Worm (Caenorhabditis elegans) whole organism, young adult: ENCODE results near the gene asb-1.

ENCODE experiments used
- B0261.1 ChIP-seq: sonication (generic microtip); optimal IDR thresholded peaks from 2 replicates; lab custom pipeline; 2016; ENCODE audit warnings: mild to moderate bottlenecking, missing genetic modification characterization, moderate library complexity, missing compliant biosample characterization
- B0336.3 ChIP-seq: fragments of 200-800 bp; sonication (Bioruptor generic); IDR thresholded peaks from 2 replicates; pipeline ENCODE4 v1.3.6; 2022; ENCODE audit warnings: missing genetic modification characterization, missing compliant biosample characterization
- C06A6.2 ChIP-seq: fragments of 200-800 bp; sonication (Bioruptor generic); conservative IDR thresholded peaks from 2 replicates; pipeline ENCODE4 v1.3.6; 2022; ENCODE audit warnings: missing genetic modification characterization, missing compliant biosample characterization
- C17E4.6 ChIP-seq: fragments of 200-800 bp; sonication (Bioruptor generic); IDR thresholded peaks from 2 replicates; pipeline ENCODE4 v1.3.6; 2022; ENCODE audit warnings: missing genetic modification reagents, missing genetic modification characterization, missing compliant biosample characterization
- F22D6.2 ChIP-seq: sonication (generic microtip); optimal IDR thresholded peaks from 2 replicates; lab custom pipeline; 2016; ENCODE audit warnings: mild to moderate bottlenecking, missing genetic modification characterization, missing compliant biosample characterization
- F39B2.1 ChIP-seq: fragments of 200-800 bp; sonication (Bioruptor generic); IDR thresholded peaks from 2 replicates; pipeline ENCODE4 v1.3.6; 2022; ENCODE audit warnings: missing genetic modification reagents, missing genetic modification characterization, missing compliant biosample characterization
- F55B11.4 ChIP-seq: sonication (generic microtip); optimal IDR thresholded peaks from 2 replicates; lab custom pipeline; 2016; ENCODE audit warnings: missing compliant biosample characterization, missing genetic modification characterization, borderline replicate concordance; ENCODE audit not compliant: insufficient read depth
- K11D2.4 ChIP-seq: fragments of 200-800 bp; sonication (Bioruptor generic); IDR thresholded peaks from 2 replicates; pipeline ENCODE4 v1.3.6; 2022; ENCODE audit warnings: missing genetic modification reagents, missing genetic modification characterization, missing compliant biosample characterization
- T07F8.4 ChIP-seq: sonication (generic microtip); optimal IDR thresholded peaks from 2 replicates; lab custom pipeline; 2016; ENCODE audit warnings: mild to moderate bottlenecking, missing genetic modification characterization, moderate library complexity, missing compliant biosample characterization
- Y53F4B.3 ChIP-seq: fragments of 200-800 bp; sonication (Bioruptor generic); IDR thresholded peaks from 2 replicates; pipeline ENCODE4 v1.3.6; 2022; ENCODE audit warnings: missing genetic modification reagents, missing genetic modification characterization, missing compliant biosample characterization
- Y95B8A.8 ChIP-seq: fragments of 200-800 bp; sonication (Bioruptor generic); IDR thresholded peaks from 2 replicates; pipeline ENCODE4 v1.3.6; 2022; ENCODE audit warnings: missing genetic modification reagents, missing genetic modification characterization, missing compliant biosample characterization
- ama-1 ChIP-seq, 3 experiments: fragments of 150-350 bp in 1 of 3; sonication (generic microtip) in 2 of 3; optimal IDR thresholded peaks; 2 replicates each; lab custom pipeline; 2014 to 2018; ENCODE audit warnings: missing biosample characterization in 2 of 3, missing genetic modification characterization in 2 of 3, missing genetic modification reagents in 2 of 3
- aptf-3 ChIP-seq: fragments of 200-800 bp; sonication (Bioruptor generic); IDR thresholded peaks from 2 replicates; pipeline ENCODE4 v1.3.6; 2022; ENCODE audit warnings: missing genetic modification characterization, missing compliant biosample characterization
- attf-3 ChIP-seq: fragments of 200-800 bp; sonication (Bioruptor generic); conservative IDR thresholded peaks from 2 replicates; pipeline ENCODE4 v1.3.6; 2022; ENCODE audit warnings: missing genetic modification reagents, missing genetic modification characterization, missing compliant biosample characterization
- attf-5 ChIP-seq: fragments of 200-800 bp; sonication (Bioruptor generic); optimal IDR thresholded peaks from 2 replicates; lab custom pipeline; 2018; ENCODE audit warnings: mild to moderate bottlenecking, missing genetic modification characterization, missing compliant biosample characterization
- attf-6 ChIP-seq: fragments of 200-800 bp; sonication (Bioruptor generic); IDR thresholded peaks from 2 replicates; pipeline ENCODE4 v1.3.6; 2022; ENCODE audit warnings: missing genetic modification reagents, missing genetic modification characterization, missing compliant biosample characterization
- bed-1 ChIP-seq: fragments of 200-800 bp; sonication (Bioruptor generic); IDR thresholded peaks from 2 replicates; pipeline ENCODE4 v1.3.6; 2022; ENCODE audit warnings: missing genetic modification reagents, missing genetic modification characterization, missing compliant biosample characterization
- bed-2 ChIP-seq: fragments of 200-800 bp; sonication (Bioruptor generic); IDR thresholded peaks from 2 replicates; pipeline ENCODE4 v1.3.6; 2022; ENCODE audit warnings: missing genetic modification reagents, missing genetic modification characterization, missing compliant biosample characterization
- ceh-58 ChIP-seq: fragments of 200-800 bp; sonication (Bioruptor generic); IDR thresholded peaks from 2 replicates; pipeline ENCODE4 v1.3.6; 2022; ENCODE audit warnings: missing genetic modification characterization, missing compliant biosample characterization
- ceh-91 ChIP-seq: fragments of 200-800 bp; sonication (Bioruptor generic); IDR thresholded peaks from 2 replicates; pipeline ENCODE4 v1.3.6; 2022; ENCODE audit warnings: missing genetic modification reagents, missing genetic modification characterization, missing compliant biosample characterization
- chd-7 ChIP-seq: sonication (generic microtip); optimal IDR thresholded peaks from 2 replicates; lab custom pipeline; 2016; ENCODE audit warnings: mild to moderate bottlenecking, missing genetic modification characterization, moderate library complexity, missing compliant biosample characterization
- dpff-1 ChIP-seq: sonication (generic microtip); optimal IDR thresholded peaks from 2 replicates; lab custom pipeline; 2017; ENCODE audit warnings: mild to moderate bottlenecking, missing genetic modification characterization, missing compliant biosample characterization
- ekl-4 ChIP-seq: fragments of 200-800 bp; sonication (Bioruptor generic); IDR thresholded peaks from 2 replicates; pipeline ENCODE4 v1.3.6; 2022; ENCODE audit warnings: missing genetic modification reagents, missing genetic modification characterization, missing compliant biosample characterization
- ets-4 ChIP-seq: fragments of 200-800 bp; sonication (Bioruptor generic); optimal IDR thresholded peaks from 2 replicates; lab custom pipeline; 2018; ENCODE audit warnings: mild to moderate bottlenecking, missing genetic modification characterization, missing compliant biosample characterization
- hlh-12 ChIP-seq: sonication (generic microtip); optimal IDR thresholded peaks from 2 replicates; lab custom pipeline; 2016; ENCODE audit warnings: missing genetic modification characterization, missing compliant biosample characterization
- hmg-1.2 ChIP-seq: fragments of 200-800 bp; sonication (Bioruptor generic); IDR thresholded peaks from 2 replicates; pipeline ENCODE4 v1.3.6; 2022; ENCODE audit warnings: missing genetic modification reagents, missing genetic modification characterization, missing compliant biosample characterization
- hsf-1 ChIP-seq: fragments of 200-800 bp; sonication (Bioruptor generic); IDR thresholded peaks from 2 replicates; pipeline ENCODE4 v1.3.6; 2022; ENCODE audit warnings: missing genetic modification reagents, missing genetic modification characterization, missing compliant biosample characterization
- let-526 ChIP-seq: fragments of 200-800 bp; sonication (Bioruptor generic); IDR thresholded peaks from 2 replicates; pipeline ENCODE4 v1.3.6; 2022; ENCODE audit warnings: missing genetic modification reagents, missing genetic modification characterization, missing compliant biosample characterization
- lin-35 ChIP-seq, 3 experiments: fragments of 150-350 bp in 2 of 3; sonication (generic microtip) in 1 of 3; optimal IDR thresholded peaks; 2 replicates each; lab custom pipeline; 2014 to 2018; ENCODE audit warnings: missing biosample characterization in 3 of 3, missing genetic modification characterization in 3 of 3, missing genetic modification reagents in 3 of 3
- lin-54 ChIP-seq: fragments of 200-800 bp; sonication (Bioruptor generic); optimal IDR thresholded peaks from 2 replicates; lab custom pipeline; 2018; ENCODE audit warnings: mild to moderate bottlenecking, missing genetic modification characterization, missing compliant biosample characterization
- lir-1 ChIP-seq: fragments of 200-800 bp; sonication (Bioruptor generic); conservative IDR thresholded peaks from 2 replicates; pipeline ENCODE4 v1.3.6; 2022; ENCODE audit warnings: missing genetic modification reagents, missing genetic modification characterization, missing compliant biosample characterization
- lsy-27 ChIP-seq: sonication (generic microtip); optimal IDR thresholded peaks from 2 replicates; lab custom pipeline; 2017; ENCODE audit warnings: missing genetic modification characterization, mild to moderate bottlenecking, missing compliant biosample characterization, antibody characterized with exemption, missing genotype, borderline replicate concordance; ENCODE audit not compliant: insufficient read depth
- madf-6 ChIP-seq: fragments of 200-800 bp; sonication (Bioruptor generic); IDR thresholded peaks from 2 replicates; pipeline ENCODE4 v1.3.6; 2022; ENCODE audit warnings: missing genetic modification reagents, missing genetic modification characterization, missing compliant biosample characterization
- mel-28 ChIP-seq: sonication (generic microtip); optimal IDR thresholded peaks from 2 replicates; lab custom pipeline; 2016; ENCODE audit warnings: borderline replicate concordance, mild to moderate bottlenecking, missing genetic modification characterization, missing compliant biosample characterization
- mes-4 ChIP-seq: sonication (generic microtip); optimal IDR thresholded peaks from 2 replicates; lab custom pipeline; 2016; ENCODE audit warnings: missing genotype, missing genetic modification characterization, missing compliant biosample characterization
- nfya-1 ChIP-seq: sonication (generic microtip); optimal IDR thresholded peaks from 2 replicates; lab custom pipeline; 2017; ENCODE audit warnings: antibody characterized with exemption, missing compliant biosample characterization, missing genetic modification characterization, borderline replicate concordance; ENCODE audit not compliant: insufficient read depth
- nfyb-1 ChIP-seq: fragments of 200-800 bp; sonication (Bioruptor generic); IDR thresholded peaks from 2 replicates; pipeline ENCODE4 v1.3.6; 2022; ENCODE audit warnings: missing genetic modification reagents, missing genetic modification characterization, missing compliant biosample characterization
- nhr-27 ChIP-seq: fragments of 200-800 bp; sonication (Bioruptor generic); optimal IDR thresholded peaks from 2 replicates; lab custom pipeline; 2018; ENCODE audit warnings: mild to moderate bottlenecking, missing genetic modification characterization, moderate library complexity, missing compliant biosample characterization
- rcor-1 ChIP-seq: fragments of 200-800 bp; sonication (Bioruptor generic); IDR thresholded peaks from 2 replicates; pipeline ENCODE4 v1.3.6; 2022; ENCODE audit warnings: missing genetic modification reagents, missing genetic modification characterization, missing compliant biosample characterization
- rec-8 ChIP-seq, 2 experiments: sonication (generic microtip); optimal IDR thresholded peaks; 2 replicates each; lab custom pipeline; 2016; ENCODE audit warnings: mild to moderate bottlenecking in 2 of 2, missing genetic modification characterization in 2 of 2, missing genetic modification reagents in 2 of 2, missing genotype in 2 of 2, missing biosample characterization in 1 of 2, missing compliant biosample characterization in 1 of 2, moderate library complexity in 1 of 2
- snpc-3.4 ChIP-seq: sonication (generic microtip); optimal IDR thresholded peaks from 2 replicates; lab custom pipeline; 2017; ENCODE audit warnings: missing genetic modification characterization, mild to moderate bottlenecking, missing compliant biosample characterization, antibody characterized with exemption, moderate library complexity, missing genotype, missing genetic modification reagents
- somi-1 ChIP-seq: fragments of 200-800 bp; sonication (Bioruptor generic); optimal IDR thresholded peaks from 2 replicates; lab custom pipeline; 2018; ENCODE audit warnings: mild to moderate bottlenecking, missing genetic modification characterization, missing compliant biosample characterization
- tbp1 ChIP-seq: fragments of 200-800 bp; sonication (Bioruptor generic); optimal IDR thresholded peaks from 2 replicates; lab custom pipeline; 2018; ENCODE audit warnings: mild to moderate bottlenecking, missing genetic modification characterization, missing compliant biosample characterization
- unc-130 ChIP-seq: sonication (generic microtip); optimal IDR thresholded peaks from 2 replicates; lab custom pipeline; 2016; ENCODE audit warnings: missing genetic modification reagents, missing genetic modification characterization, missing compliant biosample characterization
- unc-62 ChIP-seq: fragments of 150-350 bp; optimal IDR thresholded peaks from 2 replicates; lab custom pipeline; 2014; ENCODE audit warnings: missing biosample characterization, missing genetic modification reagents, missing genetic modification characterization
- zfh-2 ChIP-seq: fragments of 200-800 bp; sonication (Bioruptor generic); conservative IDR thresholded peaks from 2 replicates; pipeline ENCODE4 v1.3.6; 2022; ENCODE audit warnings: missing genetic modification reagents, missing genetic modification characterization, missing compliant biosample characterization
- ztf-26 ChIP-seq: sonication (generic microtip); optimal IDR thresholded peaks from 2 replicates; lab custom pipeline; 2017; ENCODE audit warnings: missing genetic modification characterization, missing compliant biosample characterization
- ztf-3 ChIP-seq: fragments of 200-800 bp; sonication (Bioruptor generic); optimal IDR thresholded peaks from 2 replicates; lab custom pipeline; 2018; ENCODE audit warnings: mild to moderate bottlenecking, missing genetic modification characterization, missing compliant biosample characterization

The asb-1 gene

DNA sequence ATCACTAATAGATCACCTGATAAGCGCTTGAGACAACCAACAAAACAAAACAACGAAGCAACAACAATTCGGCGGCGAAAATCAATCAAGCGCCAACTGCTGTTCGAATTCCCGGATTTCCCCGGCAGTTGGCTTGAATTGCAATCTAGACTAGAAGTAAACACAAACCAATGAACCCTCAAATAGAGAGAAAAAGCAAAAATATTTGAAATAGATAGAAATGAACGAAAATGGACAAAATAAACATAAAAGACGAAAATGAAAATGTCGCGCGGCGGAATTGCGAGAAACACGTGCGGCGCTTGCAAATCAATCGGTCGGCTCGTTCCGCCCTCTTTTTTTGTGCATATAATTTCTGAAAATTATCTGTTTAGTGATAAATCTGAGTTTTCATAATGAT is 27.2 kb downstream of the asb-1 start, which contains the start of gene idhg-1:
Gene idhg-1, plus strand, starts transcription at position 343 of the 400 bp plus-strand sequence.
- TF ChIP-seq zfh-2, result no peak
- no peak for TF ChIP-seq nfya-1 (tag; lab: Kevin White, UChicago)
- TF ChIP-seq Y95B8A.8 (GFP tag; lab: Robert Waterston, UW), result no peak
- TF ChIP-seq ama-1 (optimal IDR thresholded peaks at IDR 0.05; lab: Kevin White, UChicago), result no peak
- TF ChIP-seq ama-1 (GFP tag; optimal IDR thresholded peaks at IDR 0.05; lab: Kevin White, UChicago), result peak in 1 of 2 experiments; percentile 23
- TF ChIP-seq chd-7 (tag; lab: Kevin White, UChicago), result no peak
- no peak for TF ChIP-seq mes-4 (tag; lab: Kevin White, UChicago)
- no peak for TF ChIP-seq F55B11.4 (tag; lab: Kevin White, UChicago)
- TF ChIP-seq T07F8.4 (tag; lab: Kevin White, UChicago), result no peak
- TF ChIP-seq aptf-3 (GFP tag; lab: Robert Waterston, UW), result no peak
- peak; percentile 78 for TF ChIP-seq attf-5 (GFP tag; lab: Kevin White, UChicago)
- no peak for TF ChIP-seq snpc-3.4 (tag; lab: Kevin White, UChicago)
- TF ChIP-seq lin-35 (GFP tag; optimal IDR thresholded peaks at IDR 0.05; lab: Kevin White, UChicago), result peak in 1 of 3 experiments; percentile 47
- TF ChIP-seq let-526 (GFP tag; lab: Robert Waterston, UW), result no peak
- no peak for TF ChIP-seq ceh-91 (GFP tag; lab: Robert Waterston, UW)
- TF ChIP-seq dpff-1, result no peak
- no peak for TF ChIP-seq ztf-26 (tag; lab: Kevin White, UChicago)
- 0 out of 2 replicates have a peak, but pooled peaks have one; percentile 26 for TF ChIP-seq ekl-4
- no peak for TF ChIP-seq C06A6.2 (GFP tag; lab: Robert Waterston, UW)
- no peak for TF ChIP-seq K11D2.4 (GFP tag; lab: Robert Waterston, UW)
- TF ChIP-seq attf-3 (GFP tag; lab: Robert Waterston, UW), result no peak
- TF ChIP-seq somi-1 (GFP tag; lab: Kevin White, UChicago), result no peak
- no peak for TF ChIP-seq bed-1 (GFP tag; lab: Robert Waterston, UW)
- peak; percentile 55 for TF ChIP-seq lin-54
- TF ChIP-seq F39B2.1 (GFP tag; lab: Robert Waterston, UW), result no peak
- TF ChIP-seq unc-130 (GFP tag; lab: Kevin White, UChicago), result peak; percentile 65
- TF ChIP-seq B0261.1 (tag; lab: Kevin White, UChicago), result no peak
- TF ChIP-seq C17E4.6 (GFP tag; lab: Robert Waterston, UW), result no peak
- TF ChIP-seq ztf-3 (GFP tag; lab: Kevin White, UChicago), result no peak
- TF ChIP-seq mel-28 (tag; lab: Kevin White, UChicago), result no peak
- TF ChIP-seq nhr-27, result no peak
- TF ChIP-seq attf-6, result no peak
- no peak for TF ChIP-seq Y53F4B.3
- peak; percentile 55 to 59 for TF ChIP-seq rec-8 (tag; optimal IDR thresholded peaks at IDR 0.05; lab: Kevin White, UChicago)
- no peak for TF ChIP-seq hsf-1
- no peak; the same call in 1 of the 2 replicates for TF ChIP-seq B0336.3 (GFP tag; lab: Robert Waterston, UW)
- no peak for TF ChIP-seq bed-2
- no peak for TF ChIP-seq ceh-58 (GFP tag; lab: Robert Waterston, UW)
- no peak for TF ChIP-seq ets-4 (GFP tag; lab: Kevin White, UChicago)
- peak; percentile 63; the same call in 1 of the 2 replicates for TF ChIP-seq rcor-1 (GFP tag; lab: Robert Waterston, UW)
- peak; percentile 74 for TF ChIP-seq madf-6 (GFP tag; lab: Robert Waterston, UW)
- peak; percentile 64 for TF ChIP-seq nfyb-1 (GFP tag; lab: Robert Waterston, UW)
- peak; percentile 8 for TF ChIP-seq F22D6.2
- TF ChIP-seq tbp1 (GFP tag; lab: Kevin White, UChicago), result peak; percentile 53
- no peak for TF ChIP-seq lsy-27 (tag; lab: Kevin White, UChicago)
- no peak for TF ChIP-seq lir-1 (GFP tag; lab: Robert Waterston, UW)
- TF ChIP-seq unc-62 (GFP tag; lab: Kevin White, UChicago), result no peak
- TF ChIP-seq hmg-1.2 (GFP tag; lab: Robert Waterston, UW), result peak; percentile 61
- TF ChIP-seq hlh-12 (tag; lab: Kevin White, UChicago), result no peak
